Fruit fly (Drosophila melanogaster): ENCODE results near the gene CG16989.

DNA sequence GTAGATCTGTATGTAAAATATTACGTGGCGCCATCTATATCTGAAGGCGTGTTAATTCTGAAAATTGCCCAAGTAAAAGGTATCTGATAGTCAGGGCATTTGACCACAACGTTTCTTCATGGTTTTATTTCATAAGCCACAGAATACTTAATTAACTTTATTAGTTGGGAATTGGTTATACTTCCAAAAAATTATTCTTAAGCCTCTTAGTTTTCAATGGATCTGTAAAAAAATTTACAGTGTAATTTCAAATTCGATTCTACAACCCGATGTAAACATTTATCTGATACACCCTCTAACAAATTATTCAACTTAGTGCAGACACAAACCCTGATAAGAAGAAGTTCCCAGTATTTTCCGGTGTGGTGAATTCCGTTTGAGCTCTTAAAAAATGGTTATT lies 50.5 kb downstream of the CG16989 start:
- TF ChIP-seq h (optimal IDR thresholded peaks at IDR 0.05) (no peak), Sin3A (optimal IDR thresholded peaks at IDR 0.05) (no peak)
